Fruit fly (Drosophila melanogaster) whole organism, embryonic: ENCODE results near the gene CG2611.

Source experiments
- Adf1 ChIP-seq: fragments of 200-800 bp; sonication (Bioruptor generic); IDR thresholded peaks from 2 replicates; pipeline ENCODE4 v1.3.6; 2022; ENCODE audit warnings: missing biosample characterization, missing genetic modification characterization
- Atf6 ChIP-seq: fragments of 200-800 bp; sonication (Bioruptor generic); IDR thresholded peaks from 2 replicates; pipeline ENCODE4 v1.3.6; 2022; ENCODE audit warnings: missing biosample characterization, missing genetic modification characterization
- Bgb ChIP-seq: fragments of 200-800 bp; sonication (Bioruptor generic); IDR thresholded peaks from 2 replicates; pipeline ENCODE4 v1.3.6; 2022; ENCODE audit warnings: missing biosample characterization, missing genetic modification characterization; ENCODE audit not compliant: partially characterized antibody
- Blimp-1 ChIP-seq: fragments of 200-800 bp; sonication (Bioruptor generic); optimal IDR thresholded peaks from 3 replicates; lab custom pipeline; 2018; ENCODE audit warnings: missing biosample characterization, missing genetic modification characterization, mild to moderate bottlenecking, moderate library complexity, missing genetic modification reagents
- C15 ChIP-seq: fragments of 200-800 bp; sonication (Bioruptor generic); IDR thresholded peaks from 3 replicates; pipeline ENCODE4 v1.3.6; 2022; ENCODE audit warnings: missing biosample characterization, missing genetic modification characterization
- CG10462 ChIP-seq: fragments of 200-800 bp; sonication (Bioruptor generic); optimal IDR thresholded peaks from 2 replicates; lab custom pipeline; 2016; ENCODE audit warnings: missing biosample characterization, missing genetic modification characterization
- CG11723 ChIP-seq: fragments of 200-800 bp; sonication (Bioruptor generic); optimal IDR thresholded peaks from 2 replicates; lab custom pipeline; 2017; ENCODE audit warnings: missing biosample characterization, mild to moderate bottlenecking, missing genetic modification characterization
- CG12219 ChIP-seq: fragments of 200-800 bp; sonication (Bioruptor generic); optimal IDR thresholded peaks from 3 replicates; lab custom pipeline; 2018; ENCODE audit warnings: missing biosample characterization, mild to moderate bottlenecking, missing genetic modification characterization
- CG13775 ChIP-seq: fragments of 200-800 bp; sonication (Bioruptor generic); optimal IDR thresholded peaks from 3 replicates; lab custom pipeline; 2017; ENCODE audit warnings: missing biosample characterization, mild to moderate bottlenecking, missing genetic modification characterization
- CG14860 ChIP-seq: fragments of 200-800 bp; sonication (Bioruptor generic); IDR thresholded peaks from 3 replicates; pipeline ENCODE4 v1.3.6; 2022; ENCODE audit warnings: missing biosample characterization, missing genetic modification characterization; ENCODE audit not compliant: partially characterized antibody
- CG15073 ChIP-seq: fragments of 200-800 bp; sonication (Bioruptor generic); optimal IDR thresholded peaks from 2 replicates; lab custom pipeline; 2016; ENCODE audit warnings: missing biosample characterization, missing genetic modification characterization
- CG15514 ChIP-seq: fragments of 200-800 bp; sonication (Bioruptor generic); optimal IDR thresholded peaks from 3 replicates; lab custom pipeline; 2017; ENCODE audit warnings: missing biosample characterization, missing genetic modification characterization, mild to moderate bottlenecking, moderate library complexity, missing genetic modification reagents
- CG1647 ChIP-seq: fragments of 200-800 bp; sonication (Bioruptor generic); optimal IDR thresholded peaks from 3 replicates; lab custom pipeline; 2016; ENCODE audit warnings: missing biosample characterization, missing genetic modification characterization
- CG30431 ChIP-seq: fragments of 200-800 bp; sonication (Bioruptor generic); optimal IDR thresholded peaks from 2 replicates; lab custom pipeline; 2017; ENCODE audit warnings: missing biosample characterization, missing genetic modification characterization
- CG3407 ChIP-seq: fragments of 200-800 bp; sonication (Bioruptor generic); optimal IDR thresholded peaks from 2 replicates; lab custom pipeline; 2018; ENCODE audit warnings: missing biosample characterization, mild to moderate bottlenecking, missing genetic modification characterization
- CG6813 ChIP-seq: fragments of 200-800 bp; sonication (Bioruptor generic); optimal IDR thresholded peaks from 2 replicates; lab custom pipeline; 2017; ENCODE audit warnings: missing biosample characterization, missing genetic modification characterization, mild to moderate bottlenecking, moderate library complexity, missing genetic modification reagents
- CG7271 ChIP-seq: fragments of 200-800 bp; sonication (Bioruptor generic); optimal IDR thresholded peaks from 2 replicates; lab custom pipeline; 2018; ENCODE audit warnings: missing biosample characterization, mild to moderate bottlenecking, missing genetic modification characterization, moderate library complexity
- CG7372 ChIP-seq: fragments of 200-800 bp; sonication (Bioruptor generic); IDR thresholded peaks from 2 replicates; pipeline ENCODE4 v1.3.6; 2022; ENCODE audit warnings: missing biosample characterization, missing genetic modification characterization
- CG7745 ChIP-seq: fragments of 200-800 bp; sonication (Bioruptor generic); optimal IDR thresholded peaks from 2 replicates; lab custom pipeline; 2018; ENCODE audit warnings: missing biosample characterization, mild to moderate bottlenecking, missing genetic modification characterization, moderate library complexity
- CG8089 ChIP-seq: fragments of 200-800 bp; sonication (Bioruptor generic); optimal IDR thresholded peaks from 3 replicates; lab custom pipeline; 2016; ENCODE audit warnings: missing biosample characterization, missing genetic modification characterization
- CkIIα-i1 ChIP-seq: fragments of 200-800 bp; sonication (Bioruptor generic); IDR thresholded peaks from 2 replicates; pipeline ENCODE4 v1.3.6; 2022; ENCODE audit warnings: missing biosample characterization, missing genetic modification characterization
- CoRest ChIP-seq: fragments of 200-800 bp; sonication (Bioruptor generic); optimal IDR thresholded peaks from 3 replicates; lab custom pipeline; 2018; ENCODE audit warnings: missing biosample characterization, mild to moderate bottlenecking, missing genetic modification characterization, moderate library complexity
- HLH4C ChIP-seq: fragments of 200-800 bp; sonication (Bioruptor generic); IDR thresholded peaks from 3 replicates; pipeline ENCODE4 v1.3.6; 2022; ENCODE audit warnings: missing biosample characterization, missing genetic modification characterization; ENCODE audit not compliant: partially characterized antibody
- Hmr ChIP-seq: fragments of 200-800 bp; sonication (Bioruptor generic); optimal IDR thresholded peaks from 3 replicates; lab custom pipeline; 2017; ENCODE audit warnings: mild to moderate bottlenecking, missing biosample characterization, missing genetic modification reagents, missing genetic modification characterization
- Hmx ChIP-seq: fragments of 200-800 bp; sonication (Bioruptor generic); optimal IDR thresholded peaks from 2 replicates; lab custom pipeline; 2016; ENCODE audit warnings: missing biosample characterization, missing genetic modification characterization
- Hr3 ChIP-seq: fragments of 200-800 bp; sonication (Bioruptor generic); optimal IDR thresholded peaks from 3 replicates; lab custom pipeline; 2016; ENCODE audit warnings: missing biosample characterization, missing genetic modification characterization
- MBD-R2 ChIP-seq: fragments of 200-800 bp; sonication (Bioruptor generic); IDR thresholded peaks from 2 replicates; pipeline ENCODE4 v1.3.6; 2022; ENCODE audit warnings: missing biosample characterization, missing genetic modification characterization
- Max ChIP-seq: fragments of 200-800 bp; sonication (Bioruptor generic); optimal IDR thresholded peaks from 2 replicates; lab custom pipeline; 2016; ENCODE audit warnings: missing biosample characterization, mild to moderate bottlenecking, missing genetic modification characterization
- Sox102F ChIP-seq: fragments of 200-800 bp; sonication (Bioruptor generic); optimal IDR thresholded peaks from 2 replicates; lab custom pipeline; 2018; ENCODE audit warnings: missing biosample characterization, mild to moderate bottlenecking, missing genetic modification characterization, moderate library complexity
- Sry-β ChIP-seq: fragments of 200-800 bp; sonication (Bioruptor generic); optimal IDR thresholded peaks from 2 replicates; lab custom pipeline; 2018; ENCODE audit warnings: missing biosample characterization, mild to moderate bottlenecking, missing genetic modification characterization, moderate library complexity
- Trl ChIP-seq, 3 experiments: fragments of >200 bp in 2 of 3; fragments of 200-800 bp in 1 of 3; sonication (Bioruptor generic) in 1 of 3; optimal IDR thresholded peaks; 2 replicates in 1 of 3; 3 replicates in 2 of 3; lab custom pipeline; 2016 to 2017; ENCODE audit warnings: missing biosample characterization in 1 of 3, missing genetic modification characterization in 1 of 3
- YL-1 ChIP-seq: fragments of 200-800 bp; sonication (Bioruptor generic); optimal IDR thresholded peaks from 3 replicates; lab custom pipeline; 2017; ENCODE audit warnings: missing biosample characterization, mild to moderate bottlenecking, missing genetic modification characterization
- bcd ChIP-seq: fragments of 200-800 bp; sonication (Bioruptor generic); optimal IDR thresholded peaks from 2 replicates; lab custom pipeline; 2017; ENCODE audit warnings: missing biosample characterization, mild to moderate bottlenecking, missing genetic modification characterization
- btn ChIP-seq: fragments of 200-800 bp; sonication (Bioruptor generic); optimal IDR thresholded peaks from 2 replicates; lab custom pipeline; 2016; ENCODE audit warnings: missing biosample characterization, missing genetic modification characterization
- cas ChIP-seq: fragments of 200-800 bp; sonication (Bioruptor generic); IDR thresholded peaks from 2 replicates; pipeline ENCODE4 v1.3.6; 2022; ENCODE audit warnings: missing biosample characterization, missing genetic modification characterization
- chif ChIP-seq, 2 experiments: fragments of 200-800 bp; sonication (Bioruptor generic); optimal IDR thresholded peaks; 3 replicates each; lab custom pipeline; 2016; ENCODE audit warnings: missing biosample characterization in 2 of 2, missing genetic modification characterization in 2 of 2
- dmrt11E ChIP-seq: fragments of 200-800 bp; sonication (Bioruptor generic); optimal IDR thresholded peaks from 3 replicates; lab custom pipeline; 2018; ENCODE audit warnings: missing biosample characterization, mild to moderate bottlenecking, missing genetic modification characterization, moderate library complexity
- dysf ChIP-seq: fragments of 200-800 bp; sonication (Bioruptor generic); IDR thresholded peaks from 3 replicates; pipeline ENCODE4 v1.3.6; 2022; ENCODE audit warnings: missing biosample characterization, missing genetic modification characterization
- ewg ChIP-seq: fragments of 200-800 bp; sonication (Bioruptor generic); optimal IDR thresholded peaks from 3 replicates; lab custom pipeline; 2017; ENCODE audit warnings: mild to moderate bottlenecking, missing biosample characterization, missing genetic modification reagents, missing genetic modification characterization
- gce ChIP-seq: fragments of 200-800 bp; sonication (Bioruptor generic); IDR thresholded peaks from 3 replicates; pipeline ENCODE4 v1.3.6; 2022; ENCODE audit warnings: missing biosample characterization, missing genetic modification characterization
- inv ChIP-seq: fragments of 200-800 bp; sonication (Bioruptor generic); IDR thresholded peaks from 2 replicates; pipeline ENCODE4 v1.3.6; 2022; ENCODE audit warnings: missing biosample characterization, missing genetic modification characterization; ENCODE audit not compliant: partially characterized antibody
- mam ChIP-seq: fragments of 200-800 bp; sonication (Bioruptor generic); optimal IDR thresholded peaks from 3 replicates; lab custom pipeline; 2016; ENCODE audit warnings: missing biosample characterization, missing genetic modification characterization
- psq ChIP-seq: fragments of 200-800 bp; sonication (Bioruptor generic); optimal IDR thresholded peaks from 2 replicates; lab custom pipeline; 2017; ENCODE audit warnings: missing biosample characterization, missing genetic modification characterization
- salm ChIP-seq: fragments of 200-800 bp; sonication (Bioruptor generic); optimal IDR thresholded peaks from 2 replicates; lab custom pipeline; 2018; ENCODE audit warnings: missing biosample characterization, mild to moderate bottlenecking, missing genetic modification characterization
- seq ChIP-seq: fragments of 200-800 bp; sonication (Bioruptor generic); IDR thresholded peaks from 2 replicates; pipeline ENCODE4 v1.3.6; 2022; ENCODE audit warnings: missing biosample characterization, missing genetic modification characterization
- tgo ChIP-seq: fragments of 200-800 bp; sonication (Bioruptor generic); IDR thresholded peaks from 3 replicates; pipeline ENCODE4 v1.3.6; 2022; ENCODE audit warnings: missing biosample characterization, missing genetic modification characterization
- tna ChIP-seq: fragments of 200-800 bp; sonication (Bioruptor generic); IDR thresholded peaks from 2 replicates; pipeline ENCODE4 v1.3.6; 2022; ENCODE audit warnings: missing biosample characterization, missing genetic modification characterization; ENCODE audit not compliant: partially characterized antibody
- trem ChIP-seq: fragments of 200-800 bp; optimal IDR thresholded peaks from 3 replicates; lab custom pipeline; 2019; ENCODE audit warnings: missing biosample characterization, mild to moderate bottlenecking, missing genetic modification characterization, moderate library complexity
- wek ChIP-seq: fragments of 200-800 bp; sonication (Bioruptor generic); optimal IDR thresholded peaks from 3 replicates; lab custom pipeline; 2018; ENCODE audit warnings: missing biosample characterization, mild to moderate bottlenecking, missing genetic modification characterization, moderate library complexity
- zen ChIP-seq: fragments of 200-800 bp; sonication (Bioruptor generic); optimal IDR thresholded peaks from 3 replicates; lab custom pipeline; 2018; ENCODE audit warnings: missing biosample characterization, mild to moderate bottlenecking, missing genetic modification characterization, moderate library complexity

Gene CG2611

DNA sequence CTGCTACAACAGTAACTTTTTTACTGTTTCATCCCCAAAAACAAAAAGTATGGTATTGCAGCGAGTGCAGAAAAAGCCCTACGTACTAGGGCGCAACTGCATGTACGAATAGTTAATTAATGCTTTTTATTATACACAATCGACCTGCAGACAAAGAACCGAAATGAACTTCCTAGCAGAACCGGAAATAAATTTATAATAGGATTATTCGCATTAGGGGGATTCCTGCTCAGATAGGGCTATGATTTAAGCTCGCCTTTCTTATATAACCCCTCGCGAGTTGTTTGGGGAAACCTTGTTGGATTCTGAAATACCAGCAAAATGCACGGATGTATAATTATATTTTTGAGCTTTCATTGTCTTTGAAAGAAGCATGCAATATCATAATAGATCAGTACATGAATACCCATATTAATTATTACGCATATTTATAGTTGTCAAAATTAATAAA lies 31.7 kb downstream of the CG2611 start, which contains the start of gene Cen (continued):
- no peak for TF ChIP-seq Trl (optimal IDR thresholded peaks at IDR 0.05; lab: Kevin White, UChicago)
- peak; percentile 32 for TF ChIP-seq Trl (GFP tag; optimal IDR thresholded peaks at IDR 0.05; lab: Kevin White, UChicago)
- no peak for TF ChIP-seq tna (GFP tag; lab: Robert Waterston, UW)
- TF ChIP-seq Atf6 (GFP tag; lab: Robert Waterston, UW): no peak
- peak; percentile 47 for TF ChIP-seq CG15514 (GFP tag; lab: Kevin White, UChicago)
- no peak for TF ChIP-seq ewg (GFP tag; lab: Kevin White, UChicago)
- no peak for TF ChIP-seq CG6813
- peak; percentile 13 for TF ChIP-seq CG30431 (GFP tag; lab: Kevin White, UChicago)
- peak; percentile 12; the same call in 1 of the 2 replicates for TF ChIP-seq seq (GFP tag; lab: Robert Waterston, UW)
- TF ChIP-seq YL-1 (GFP tag; lab: Kevin White, UChicago): no peak
- TF ChIP-seq dmrt11E: peak; percentile 40
- no peak for TF ChIP-seq C15 (GFP tag; lab: Robert Waterston, UW)
- TF ChIP-seq salm: no peak
- TF ChIP-seq CG14860 (GFP tag; lab: Robert Waterston, UW): no peak
- TF ChIP-seq CG11723 (GFP tag; lab: Kevin White, UChicago): no peak
- TF ChIP-seq CG7745 (tag; lab: Kevin White, UChicago): no peak
- TF ChIP-seq chif (GFP tag; optimal IDR thresholded peaks at IDR 0.05; lab: Kevin White, UChicago): peak in 1 of 2 experiments; percentile 7
- TF ChIP-seq CG7271: peak; percentile 1
- no peak for TF ChIP-seq Bgb (GFP tag; lab: Robert Waterston, UW)
- TF ChIP-seq Sox102F: peak; percentile 47
- TF ChIP-seq trem: peak; percentile 13
- TF ChIP-seq Hmx: no peak
- no peak for TF ChIP-seq CkIIα-i1
- no peak for TF ChIP-seq inv (GFP tag; lab: Robert Waterston, UW)
- no peak for TF ChIP-seq CG10462 (GFP tag; lab: Kevin White, UChicago)
- TF ChIP-seq cas: no peak
- TF ChIP-seq MBD-R2 (GFP tag; lab: Robert Waterston, UW): peak; percentile 40; the same call in 1 of the 2 replicates
- TF ChIP-seq Max: peak; percentile 28
- TF ChIP-seq HLH4C: no peak
- TF ChIP-seq CG13775 (GFP tag; lab: Kevin White, UChicago): peak; percentile 61
- TF ChIP-seq CG15073 (GFP tag; lab: Kevin White, UChicago): no peak
- 0 out of 3 replicates have a peak, but pooled peaks have one; percentile 34 for TF ChIP-seq tgo
- TF ChIP-seq CG3407 (GFP tag; lab: Kevin White, UChicago): no peak
- TF ChIP-seq Hr3: peak; percentile 13
- TF ChIP-seq Adf1 (GFP tag; lab: Robert Waterston, UW): no peak
- peak; percentile 39 for TF ChIP-seq bcd (GFP tag; lab: Kevin White, UChicago)
- no peak for TF ChIP-seq zen (tag; lab: Kevin White, UChicago)
- peak; percentile 86 for TF ChIP-seq wek
- peak; percentile 48 for TF ChIP-seq CoRest
- peak; percentile 43 for TF ChIP-seq Hmr
- peak; percentile 10 for TF ChIP-seq CG8089 (GFP tag; lab: Kevin White, UChicago)
- TF ChIP-seq dysf: peak; percentile 49; the same call in 2 of the 3 replicates
- no peak for TF ChIP-seq CG12219 (GFP tag; lab: Kevin White, UChicago)
- TF ChIP-seq Sry-β (GFP tag; lab: Kevin White, UChicago): no peak
- TF ChIP-seq CG1647 (GFP tag; lab: Kevin White, UChicago): peak; percentile 15
- no peak for TF ChIP-seq gce (GFP tag; lab: Robert Waterston, UW)
- no peak for TF ChIP-seq Blimp-1 (GFP tag; lab: Kevin White, UChicago)
- no peak for TF ChIP-seq btn (GFP tag; lab: Kevin White, UChicago)
- no peak for TF ChIP-seq CG7372
- TF ChIP-seq mam (GFP tag; lab: Kevin White, UChicago): peak; percentile 5
- no peak for TF ChIP-seq psq (GFP tag; lab: Kevin White, UChicago)
